Fruit fly (Drosophila melanogaster): ENCODE measurements around the gene ND-75.

dm6 chrX:8294493-8295337 is 43.2 kb upstream of the ND-75 start:
- TF ChIP-seq CG17912 (GFP tag; optimal IDR thresholded peaks at IDR 0.05): no peak
- no peak for TF ChIP-seq Atf3 (GFP tag; optimal IDR thresholded peaks at IDR 0.05)
- TF ChIP-seq Fer3 (tag; optimal IDR thresholded peaks at IDR 0.05): no peak
- TF ChIP-seq cas (GFP tag; IDR thresholded peaks at IDR 0.05): no peak
- TF ChIP-seq CG8290 (GFP tag; optimal IDR thresholded peaks at IDR 0.05): no peak
- TF ChIP-seq CG8290 (tag; optimal IDR thresholded peaks at IDR 0.05): no peak
- TF ChIP-seq CG14667 (GFP tag; IDR thresholded peaks at IDR 0.05): no peak
- TF ChIP-seq vnd (GFP tag; IDR thresholded peaks at IDR 0.05; ENCODE audit: partially characterized antibody): no peak
